Worm (Caenorhabditis elegans) whole organism, early embryonic: Measurements from ENCODE around the gene tomm-20.

Experiments used
- F13C5.2 ChIP-seq: sonication (generic microtip); optimal IDR thresholded peaks from 2 replicates; lab custom pipeline; 2017; ENCODE audit warnings: mild to moderate bottlenecking, missing genetic modification characterization, inconsistent platforms, missing compliant biosample characterization
- aly-1 ChIP-seq: sonication (generic microtip); optimal IDR thresholded peaks from 2 replicates; lab custom pipeline; 2016; ENCODE audit warnings: missing genetic modification characterization, missing compliant biosample characterization
- ama-1 ChIP-seq: fragments of 150-350 bp; optimal IDR thresholded peaks from 2 replicates; lab custom pipeline; 2014
- ceh-13 ChIP-seq: fragments of 200-800 bp; sonication (Bioruptor generic); optimal IDR thresholded peaks from 2 replicates; lab custom pipeline; 2018; ENCODE audit warnings: mild to moderate bottlenecking, missing genetic modification characterization, missing compliant biosample characterization
- ets-7 ChIP-seq: sonication (generic microtip); optimal IDR thresholded peaks from 2 replicates; lab custom pipeline; 2016; ENCODE audit warnings: missing genotype, missing genetic modification characterization, missing compliant biosample characterization
- pes-1 ChIP-seq: fragments of 200-800 bp; sonication (Bioruptor generic); IDR thresholded peaks from 2 replicates; pipeline ENCODE4 v1.3.6; 2022; ENCODE audit warnings: missing genetic modification reagents, missing genetic modification characterization, missing compliant biosample characterization

DNA sequence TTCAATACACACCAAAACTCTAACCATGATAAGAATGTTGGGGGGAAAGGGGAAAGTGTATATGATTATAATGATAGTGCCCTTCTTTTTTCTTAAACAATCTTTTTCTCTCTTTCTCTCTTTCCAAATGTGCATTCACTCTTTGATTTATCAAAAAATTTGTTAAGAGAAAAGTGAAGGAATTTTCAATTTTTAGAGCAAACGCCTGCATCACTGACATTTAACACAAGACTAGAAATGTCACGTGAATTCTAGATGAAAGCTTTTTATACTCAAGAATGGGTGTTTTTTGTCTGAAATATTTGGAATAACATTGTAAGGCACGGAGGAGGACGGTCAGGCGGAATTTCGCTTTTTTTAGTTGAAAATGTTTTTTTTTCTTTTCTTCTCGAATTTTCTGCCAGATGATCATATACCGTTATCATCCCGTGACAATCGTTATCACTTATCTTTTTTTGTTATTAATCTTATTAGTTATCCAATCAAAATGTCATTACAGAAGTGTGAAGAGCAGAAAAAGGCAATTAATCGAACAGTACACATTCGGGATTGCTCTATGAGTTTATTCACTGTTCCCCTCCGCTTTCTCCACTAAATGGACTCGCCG lies 41.2 kb downstream of the tomm-20 start, which contains the start of the genes frm-7 and F55C5.17:
- no peak for TF ChIP-seq ama-1 (lab: Kevin White, UChicago)
- no peak for TF ChIP-seq pes-1
- TF ChIP-seq aly-1 (tag; lab: Kevin White, UChicago) = no peak
- no peak for TF ChIP-seq F13C5.2 (tag; lab: Kevin White, UChicago)
- no peak for TF ChIP-seq ets-7 (tag; lab: Kevin White, UChicago)
- no peak for TF ChIP-seq ceh-13 (GFP tag; lab: Kevin White, UChicago)
